Worm (Caenorhabditis elegans) whole organism, L4 larva: Measurements from ENCODE around the gene col-137.
"Not testable (repeated sequence)": the region's sequence is repeated elsewhere in the genome, so short reads cannot be mapped to it uniquely, and the experiment has no call there.

Experiments
- nhr-11 ChIP-seq: fragments of 150-350 bp; optimal IDR thresholded peaks from 2 replicates; lab custom pipeline; 2014; ENCODE audit warnings: missing biosample characterization, missing genetic modification characterization
- nhr-48 ChIP-seq: sonication (generic microtip); optimal IDR thresholded peaks from 2 replicates; lab custom pipeline; 2016; ENCODE audit warnings: mild to moderate bottlenecking, missing genetic modification characterization, missing compliant biosample characterization
- nhr-6 ChIP-seq: fragments of 150-350 bp; optimal IDR thresholded peaks from 2 replicates; lab custom pipeline; 2014; ENCODE audit warnings: missing biosample characterization, missing genetic modification characterization

- TF ChIP-seq nhr-6, nhr-48, nhr-11 (tag; lab: Kevin White, UChicago): not testable (repeated sequence)
Measured at ce11 chrIV:16553231-16553630, 49.3 kb downstream of the col-137 start.
